Fruit fly (Drosophila melanogaster): ENCODE data around the gene CG14088.

- TF ChIP-seq Sin3A (optimal IDR thresholded peaks at IDR 0.05): no peak
- TF ChIP-seq psq (optimal IDR thresholded peaks at IDR 0.05): no peak
Measured at dm6 chr3L:19292440-19293175, 22.2 kb upstream of the CG14088 start, which contains the start of gene Gbs-76A.
